Fruit fly (Drosophila melanogaster) whole organism, pupa: ENCODE results near the gene CG11426.

Experiments
- CG10348 ChIP-seq: fragments of 200-800 bp; sonication (Bioruptor generic); IDR thresholded peaks from 2 replicates; pipeline ENCODE4 v1.3.6; 2022; ENCODE audit warnings: missing biosample characterization, missing genetic modification characterization
- CG12605 ChIP-seq: fragments of 200-800 bp; sonication (Bioruptor generic); IDR thresholded peaks from 2 replicates; pipeline ENCODE4 v1.3.6; 2022; ENCODE audit warnings: missing biosample characterization, missing genetic modification characterization
- CG17806 ChIP-seq: fragments of 200-800 bp; sonication (Bioruptor generic); optimal IDR thresholded peaks from 2 replicates; lab custom pipeline; 2018; ENCODE audit warnings: missing biosample characterization, mild to moderate bottlenecking, missing genetic modification characterization, moderate library complexity
- CG8159 ChIP-seq: fragments of 200-800 bp; sonication (Bioruptor generic); optimal IDR thresholded peaks from 3 replicates; lab custom pipeline; 2018; ENCODE audit warnings: missing biosample characterization, mild to moderate bottlenecking, missing genetic modification characterization, moderate library complexity
- CG8301 ChIP-seq: fragments of 200-800 bp; sonication (Bioruptor generic); optimal IDR thresholded peaks from 2 replicates; lab custom pipeline; 2018; ENCODE audit warnings: missing biosample characterization, mild to moderate bottlenecking, missing genetic modification characterization
- CG9948 ChIP-seq: fragments of 200-800 bp; sonication (Bioruptor generic); optimal IDR thresholded peaks from 2 replicates; lab custom pipeline; 2018; ENCODE audit warnings: missing biosample characterization, mild to moderate bottlenecking, missing genetic modification characterization, moderate library complexity
- EcR ChIP-seq: fragments of 200-800 bp; sonication (Bioruptor generic); optimal IDR thresholded peaks from 3 replicates; lab custom pipeline; 2019; ENCODE audit warnings: missing biosample characterization, missing genetic modification characterization, mild to moderate bottlenecking, moderate library complexity, missing genetic modification reagents
- Pif1B ChIP-seq: fragments of 200-800 bp; sonication (Bioruptor generic); optimal IDR thresholded peaks from 3 replicates; lab custom pipeline; 2016; ENCODE audit warnings: missing biosample characterization, missing genetic modification characterization
- Snoo ChIP-seq: fragments of 200-800 bp; sonication (Bioruptor generic); optimal IDR thresholded peaks from 3 replicates; lab custom pipeline; 2017; ENCODE audit warnings: missing biosample characterization, mild to moderate bottlenecking, missing genetic modification characterization, inconsistent platforms
- fd96Ca ChIP-seq: fragments of 200-800 bp; sonication (Bioruptor generic); IDR thresholded peaks from 3 replicates; pipeline ENCODE4 v1.3.6; 2022; ENCODE audit warnings: missing biosample characterization, missing genetic modification characterization
- rn ChIP-seq: fragments of 200-800 bp; sonication (Bioruptor generic); IDR thresholded peaks from 2 replicates; pipeline ENCODE4 v1.3.6; 2022; ENCODE audit warnings: missing biosample characterization, missing genetic modification characterization

dm6 chr3L:22504323-22504722 lies 34.0 kb downstream of the CG11426 start, which contains the start of gene CG43330:
- TF ChIP-seq CG9948 (tag; lab: Kevin White, UChicago) (no peak), CG8159 (tag; lab: Kevin White, UChicago) (no peak), CG17806 (tag; lab: Kevin White, UChicago) (no peak), Snoo (tag; lab: Kevin White, UChicago) (no peak), EcR (GFP tag; lab: Kevin White, UChicago) (no peak), CG10348 (GFP tag; lab: Robert Waterston, UW) (no peak), CG8301 (no peak), CG12605 (GFP tag; lab: Robert Waterston, UW) (no peak), Pif1B (GFP tag; lab: Kevin White, UChicago) (no peak), fd96Ca (GFP tag; lab: Robert Waterston, UW) (no peak), rn (no peak)
